Worm (Caenorhabditis elegans) whole organism, late embryonic: ENCODE data around the gene srd-19.

ENCODE experiments used
- C08G9.2 ChIP-seq: sonication (generic microtip); optimal IDR thresholded peaks from 2 replicates; lab custom pipeline; 2016; ENCODE audit warnings: mild to moderate bottlenecking, missing genetic modification characterization, moderate library complexity, missing compliant biosample characterization
- C38D4.7 ChIP-seq: fragments of 200-800 bp; sonication (Bioruptor generic); optimal IDR thresholded peaks from 2 replicates; lab custom pipeline; 2018; ENCODE audit warnings: mild to moderate bottlenecking, missing genetic modification characterization, moderate library complexity, missing compliant biosample characterization
- F13H6.1 ChIP-seq: sonication (generic microtip); optimal IDR thresholded peaks from 2 replicates; lab custom pipeline; 2016; ENCODE audit warnings: missing genetic modification characterization, missing compliant biosample characterization
- T23F11.4 ChIP-seq: fragments of 200-800 bp; sonication (Bioruptor generic); optimal IDR thresholded peaks from 2 replicates; lab custom pipeline; 2018; ENCODE audit warnings: mild to moderate bottlenecking, missing genetic modification characterization, missing compliant biosample characterization
- Y22D7AL.16 ChIP-seq: sonication (generic microtip); optimal IDR thresholded peaks from 2 replicates; lab custom pipeline; 2016; ENCODE audit warnings: missing genetic modification characterization, missing compliant biosample characterization
- ahr-1 ChIP-seq: sonication (generic microtip); optimal IDR thresholded peaks from 2 replicates; lab custom pipeline; 2016; ENCODE audit warnings: missing genetic modification characterization, missing compliant biosample characterization
- ceh-18 ChIP-seq: sonication (generic microtip); optimal IDR thresholded peaks from 2 replicates; lab custom pipeline; 2016; ENCODE audit warnings: missing genetic modification characterization, missing compliant biosample characterization
- ceh-19 ChIP-seq: fragments of 200-800 bp; sonication (Bioruptor generic); optimal IDR thresholded peaks from 2 replicates; lab custom pipeline; 2018; ENCODE audit warnings: mild to moderate bottlenecking, missing genetic modification characterization, missing compliant biosample characterization
- ceh-2 ChIP-seq: sonication (generic microtip); optimal IDR thresholded peaks from 2 replicates; lab custom pipeline; 2016; ENCODE audit warnings: missing genotype, missing genetic modification characterization, missing compliant biosample characterization
- ceh-30 ChIP-seq: fragments of 150-350 bp; optimal IDR thresholded peaks from 2 replicates; lab custom pipeline; 2014; ENCODE audit warnings: missing biosample characterization, missing genetic modification characterization
- ceh-31 ChIP-seq: sonication (generic microtip); optimal IDR thresholded peaks from 2 replicates; lab custom pipeline; 2016; ENCODE audit warnings: missing genetic modification characterization, missing compliant biosample characterization
- ceh-34 ChIP-seq: sonication (generic microtip); optimal IDR thresholded peaks from 2 replicates; lab custom pipeline; 2016; ENCODE audit warnings: mild to moderate bottlenecking, missing genetic modification characterization, missing compliant biosample characterization
- ceh-48 ChIP-seq: sonication (generic microtip); optimal IDR thresholded peaks from 2 replicates; lab custom pipeline; 2016; ENCODE audit warnings: missing genetic modification characterization, inconsistent platforms, missing compliant biosample characterization
- che-1 ChIP-seq: sonication (generic microtip); optimal IDR thresholded peaks from 2 replicates; lab custom pipeline; 2016; ENCODE audit warnings: mild to moderate bottlenecking, missing genetic modification characterization, missing compliant biosample characterization
- dve-1 ChIP-seq: sonication (generic microtip); optimal IDR thresholded peaks from 2 replicates; lab custom pipeline; 2017; ENCODE audit warnings: antibody characterized with exemption, mild to moderate bottlenecking, missing genetic modification characterization, missing compliant biosample characterization
- elt-2 ChIP-seq: sonication (generic microtip); optimal IDR thresholded peaks from 2 replicates; lab custom pipeline; 2016; ENCODE audit warnings: missing genetic modification reagents, missing genetic modification characterization, missing compliant biosample characterization
- ets-4 ChIP-seq: sonication (generic microtip); optimal IDR thresholded peaks from 2 replicates; lab custom pipeline; 2016; ENCODE audit warnings: missing genetic modification characterization, missing compliant biosample characterization
- eyg-1 ChIP-seq: sonication (generic microtip); optimal IDR thresholded peaks from 2 replicates; lab custom pipeline; 2016; ENCODE audit warnings: missing genotype, missing genetic modification characterization, missing compliant biosample characterization
- fax-1 ChIP-seq: sonication (generic microtip); optimal IDR thresholded peaks from 2 replicates; lab custom pipeline; 2016; ENCODE audit warnings: missing genotype, missing genetic modification characterization, missing compliant biosample characterization
- fkh-6 ChIP-seq: sonication (generic microtip); optimal IDR thresholded peaks from 2 replicates; lab custom pipeline; 2016; ENCODE audit warnings: missing genetic modification characterization, missing compliant biosample characterization
- hlh-13 ChIP-seq: fragments of 200-800 bp; sonication (Bioruptor generic); optimal IDR thresholded peaks from 2 replicates; lab custom pipeline; 2018; ENCODE audit warnings: mild to moderate bottlenecking, missing genetic modification characterization, missing compliant biosample characterization
- hlh-15 ChIP-seq: sonication (generic microtip); optimal IDR thresholded peaks from 2 replicates; lab custom pipeline; 2016; ENCODE audit warnings: missing genetic modification characterization, missing compliant biosample characterization
- hlh-30 ChIP-seq: sonication (generic microtip); optimal IDR thresholded peaks from 2 replicates; lab custom pipeline; 2017; ENCODE audit warnings: antibody characterized with exemption, missing genetic modification characterization, missing compliant biosample characterization; ENCODE audit not compliant: insufficient read depth
- hlh-6 ChIP-seq: sonication (generic microtip); optimal IDR thresholded peaks from 2 replicates; lab custom pipeline; 2016; ENCODE audit warnings: missing genotype, missing genetic modification characterization, missing compliant biosample characterization
- hlh-8 ChIP-seq: sonication (generic microtip); optimal IDR thresholded peaks from 2 replicates; lab custom pipeline; 2016; ENCODE audit warnings: missing genotype, missing genetic modification characterization, missing compliant biosample characterization
- madf-2 ChIP-seq: sonication (generic microtip); optimal IDR thresholded peaks from 2 replicates; lab custom pipeline; 2017; ENCODE audit warnings: missing genetic modification characterization, missing compliant biosample characterization
- mec-3 ChIP-seq: sonication (generic microtip); optimal IDR thresholded peaks from 2 replicates; lab custom pipeline; 2016; ENCODE audit warnings: borderline replicate concordance, missing genetic modification characterization, missing compliant biosample characterization
- nfya-1 ChIP-seq: sonication (generic microtip); optimal IDR thresholded peaks from 2 replicates; lab custom pipeline; 2017; ENCODE audit warnings: missing genetic modification characterization, mild to moderate bottlenecking, missing compliant biosample characterization, antibody characterized with exemption, moderate library complexity
- nhr-232 ChIP-seq: sonication (generic microtip); optimal IDR thresholded peaks from 2 replicates; lab custom pipeline; 2016; ENCODE audit warnings: missing genetic modification characterization, missing compliant biosample characterization
- npax-4 ChIP-seq: sonication (generic microtip); optimal IDR thresholded peaks from 2 replicates; lab custom pipeline; 2016; ENCODE audit warnings: missing genetic modification characterization, missing compliant biosample characterization
- pat-9 ChIP-seq: fragments of 200-800 bp; sonication (Bioruptor generic); optimal IDR thresholded peaks from 2 replicates; lab custom pipeline; 2018; ENCODE audit warnings: mild to moderate bottlenecking, missing genetic modification characterization, moderate library complexity, missing compliant biosample characterization
- pha-4 ChIP-seq: fragments of 150-350 bp; optimal IDR thresholded peaks from 2 replicates; lab custom pipeline; 2018; ENCODE audit warnings: missing biosample characterization, missing genetic modification reagents, missing genetic modification characterization
- ref-2 ChIP-seq: sonication (generic microtip); optimal IDR thresholded peaks from 2 replicates; lab custom pipeline; 2016; ENCODE audit warnings: missing genetic modification characterization, missing compliant biosample characterization
- rnt-1 ChIP-seq: sonication (generic microtip); optimal IDR thresholded peaks from 2 replicates; lab custom pipeline; 2016; ENCODE audit warnings: missing genetic modification characterization, missing compliant biosample characterization
- sdc-2 ChIP-seq: sonication (generic microtip); optimal IDR thresholded peaks from 2 replicates; lab custom pipeline; 2016; ENCODE audit warnings: missing genotype, missing genetic modification characterization, missing compliant biosample characterization
- sox-4 ChIP-seq: sonication (generic microtip); optimal IDR thresholded peaks from 2 replicates; lab custom pipeline; 2017; ENCODE audit warnings: mild to moderate bottlenecking, missing genetic modification characterization, inconsistent platforms, missing compliant biosample characterization
- syd-9 ChIP-seq: sonication (generic microtip); optimal IDR thresholded peaks from 2 replicates; lab custom pipeline; 2016; ENCODE audit warnings: mild to moderate bottlenecking, missing genetic modification characterization, moderate library complexity, missing compliant biosample characterization
- tbx-2 ChIP-seq: sonication (generic microtip); optimal IDR thresholded peaks from 2 replicates; lab custom pipeline; 2016; ENCODE audit warnings: missing genetic modification characterization, missing compliant biosample characterization
- tbx-7 ChIP-seq: sonication (generic microtip); optimal IDR thresholded peaks from 2 replicates; lab custom pipeline; 2016; ENCODE audit warnings: missing genotype, missing genetic modification characterization, missing compliant biosample characterization
- unc-42 ChIP-seq: sonication (generic microtip); optimal IDR thresholded peaks from 2 replicates; lab custom pipeline; 2016; ENCODE audit warnings: missing genotype, missing genetic modification characterization, missing compliant biosample characterization
- unc-55 ChIP-seq: sonication (generic microtip); optimal IDR thresholded peaks from 2 replicates; lab custom pipeline; 2017; ENCODE audit warnings: missing biosample characterization, missing genetic modification reagents, missing genetic modification characterization
- unc-86 ChIP-seq: sonication (generic microtip); optimal IDR thresholded peaks from 2 replicates; lab custom pipeline; 2016; ENCODE audit warnings: missing genetic modification characterization, missing compliant biosample characterization
- zip-5 ChIP-seq: sonication (generic microtip); optimal IDR thresholded peaks from 2 replicates; lab custom pipeline; 2016; ENCODE audit warnings: missing genetic modification characterization, missing compliant biosample characterization

Gene srd-19

DNA sequence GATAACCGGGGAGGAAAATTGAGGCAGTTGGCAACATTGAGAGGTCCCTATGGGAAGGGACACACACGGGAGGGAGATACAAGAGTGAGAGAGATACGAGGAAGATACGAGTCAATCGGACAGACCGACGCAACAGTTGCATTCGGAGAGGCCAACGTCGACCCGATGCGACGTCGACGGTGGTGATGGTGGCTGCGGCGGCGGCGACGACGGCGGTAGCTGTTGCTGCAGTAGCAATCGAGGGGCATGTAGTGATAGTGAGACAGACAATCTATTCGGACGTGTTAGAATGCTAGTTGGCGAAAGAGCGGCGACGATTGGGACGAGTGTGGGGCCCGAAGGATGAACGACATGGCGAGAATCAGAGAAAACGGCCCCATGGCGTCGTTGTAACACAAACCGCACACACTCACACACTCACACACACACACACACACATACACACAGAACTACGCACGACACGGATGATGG is 35.2 kb downstream of the srd-19 start:
- TF ChIP-seq nhr-232 (no peak), ceh-34 (tag; lab: Kevin White, UChicago) (peak; percentile 81), tbx-2 (tag; lab: Kevin White, UChicago) (peak; percentile 60), pat-9 (peak; percentile 75), syd-9 (tag; lab: Kevin White, UChicago) (peak; percentile 79), ahr-1 (tag; lab: Kevin White, UChicago) (no peak), mec-3 (peak; percentile 46), unc-86 (tag; lab: Kevin White, UChicago) (no peak), Y22D7AL.16 (tag; lab: Kevin White, UChicago) (peak; percentile 19), dve-1 (tag; lab: Kevin White, UChicago) (no peak), unc-42 (peak; percentile 19), F13H6.1 (tag; lab: Kevin White, UChicago) (peak; percentile 62), ceh-31 (tag; lab: Kevin White, UChicago) (peak; percentile 37), tbx-7 (no peak), hlh-6 (tag; lab: Kevin White, UChicago) (no peak), ceh-2 (tag; lab: Kevin White, UChicago) (peak; percentile 11), che-1 (peak; percentile 12), ets-4 (tag; lab: Kevin White, UChicago) (no peak), ceh-48 (tag; lab: Kevin White, UChicago) (peak; percentile 5), hlh-13 (GFP tag; lab: Kevin White, UChicago) (peak; percentile 10), sox-4 (tag; lab: Kevin White, UChicago) (peak; percentile 51), fkh-6 (tag; lab: Kevin White, UChicago) (peak; percentile 17), madf-2 (tag; lab: Kevin White, UChicago) (peak; percentile 24), sdc-2 (tag; lab: Kevin White, UChicago) (peak; percentile 50), C38D4.7 (GFP tag; lab: Kevin White, UChicago) (no peak), ceh-19 (GFP tag; lab: Kevin White, UChicago) (peak; percentile 40), ceh-18 (tag; lab: Kevin White, UChicago) (peak; percentile 91), ref-2 (tag; lab: Kevin White, UChicago) (peak; percentile 25), unc-55 (peak; percentile 30), rnt-1 (tag; lab: Kevin White, UChicago) (peak; percentile 95)
- TF ChIP-seq, all 69 proteins: peak for 22

DNA sequence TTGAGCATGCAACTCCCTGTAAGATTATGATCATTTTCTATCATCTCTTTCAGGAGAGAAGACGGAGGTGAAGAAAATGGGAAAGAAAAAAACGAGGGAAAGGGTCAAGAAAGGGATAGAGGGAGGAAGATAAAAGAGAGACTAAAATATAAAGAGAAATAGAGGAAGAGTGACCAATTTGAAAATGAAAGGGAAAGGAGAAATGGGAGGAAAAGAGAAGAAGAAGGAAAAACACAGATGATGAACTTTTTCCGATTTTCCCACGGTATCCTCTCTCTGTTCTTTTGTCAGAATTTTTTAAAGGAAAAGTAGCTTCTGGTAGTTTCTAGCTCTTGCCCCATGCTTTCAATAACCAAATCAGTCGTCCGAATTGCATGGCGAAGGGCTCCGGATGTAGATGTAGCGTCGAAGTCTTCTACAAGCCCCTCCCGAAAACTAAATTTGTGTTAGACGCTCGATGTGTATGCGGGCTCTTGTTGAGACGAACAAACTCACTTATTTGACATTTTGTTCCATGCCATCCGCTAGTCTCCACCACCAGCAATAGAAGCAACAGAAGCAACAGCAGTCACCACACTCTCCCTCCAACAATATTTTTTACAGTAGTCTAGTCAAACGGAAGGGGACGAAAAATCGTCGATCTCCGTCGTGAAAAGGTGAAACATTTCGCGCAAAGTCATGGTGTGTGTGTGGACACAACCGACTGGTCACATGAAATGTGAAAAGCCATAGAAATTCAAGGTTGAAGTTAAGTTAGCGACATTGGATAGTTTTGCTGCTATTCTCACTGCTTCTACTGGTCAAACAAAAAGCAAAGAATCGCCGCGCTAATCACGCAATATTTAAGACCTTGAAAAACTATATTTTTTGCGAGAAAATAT is 36.9 kb downstream of the srd-19 start, which contains the start of gene somi-1:
TSS of gene somi-1 (minus strand) at position 18 of the 881 bp plus-strand sequence.
- no peak for TF ChIP-seq elt-2 (tag; lab: Kevin White, UChicago)
- no peak for TF ChIP-seq ets-4 (tag; lab: Kevin White, UChicago)
- peak; percentile 98 for TF ChIP-seq unc-42
- TF ChIP-seq ceh-31 (tag; lab: Kevin White, UChicago): peak; percentile 28
- peak; percentile 6 for TF ChIP-seq tbx-2 (tag; lab: Kevin White, UChicago)
- TF ChIP-seq hlh-8 (tag; lab: Kevin White, UChicago): no peak
- TF ChIP-seq, all 69 proteins: peak for 3

DNA sequence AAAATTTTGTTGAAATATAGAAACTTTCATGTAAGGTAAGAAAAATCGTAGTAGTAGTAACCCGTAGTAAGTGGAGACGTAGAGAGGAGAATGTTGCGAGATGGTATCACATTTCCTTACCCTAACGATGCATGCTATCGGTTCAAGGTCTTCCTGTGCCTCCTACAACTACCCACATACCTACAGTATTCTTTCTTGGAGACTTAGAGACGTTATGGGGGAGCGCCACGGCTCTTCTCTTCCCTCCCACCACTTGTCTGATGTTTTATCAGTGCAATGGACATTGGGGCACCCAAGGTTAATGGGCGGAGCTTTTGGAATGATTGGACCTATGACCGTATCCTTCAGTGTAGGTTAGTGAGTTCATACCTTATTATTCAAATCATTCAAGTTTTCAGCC is 37.6 kb downstream of the srd-19 start:
- TF ChIP-seq hlh-6 (tag; lab: Kevin White, UChicago): no peak
- TF ChIP-seq nfya-1 (tag; lab: Kevin White, UChicago): peak; percentile 22

DNA sequence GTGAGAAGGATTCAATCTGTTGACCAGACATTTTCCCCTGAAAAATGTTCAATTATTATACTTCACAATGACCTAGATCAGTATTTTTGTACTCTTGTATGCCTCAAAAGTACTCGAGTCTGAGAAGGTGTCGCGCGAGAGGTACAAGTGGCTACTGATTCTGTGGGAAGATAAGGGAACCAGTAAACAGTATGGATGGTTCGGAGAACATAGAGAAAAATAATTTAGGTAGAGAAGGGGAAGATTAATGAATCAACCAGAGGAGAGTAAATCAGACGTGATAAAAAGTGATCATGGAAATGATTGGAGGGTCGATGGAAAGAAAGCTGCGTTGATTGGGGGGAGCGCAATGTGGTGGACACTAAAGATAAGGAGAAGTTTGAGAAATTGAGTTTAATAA is 39.1 kb downstream of the srd-19 start:
- TF ChIP-seq ceh-30 (tag; lab: Kevin White, UChicago): no peak
- no peak for TF ChIP-seq Y22D7AL.16 (tag; lab: Kevin White, UChicago)
- TF ChIP-seq nhr-232: no peak
- no peak for TF ChIP-seq npax-4
- no peak for TF ChIP-seq ceh-2 (tag; lab: Kevin White, UChicago)
- TF ChIP-seq T23F11.4: no peak
- TF ChIP-seq fax-1 (tag; lab: Kevin White, UChicago): no peak
- no peak for TF ChIP-seq tbx-7
- TF ChIP-seq ref-2 (tag; lab: Kevin White, UChicago): no peak
- TF ChIP-seq hlh-15 (tag; lab: Kevin White, UChicago): no peak
- TF ChIP-seq hlh-6 (tag; lab: Kevin White, UChicago): no peak
- TF ChIP-seq hlh-30 (tag; lab: Kevin White, UChicago): no peak
- TF ChIP-seq fkh-6 (tag; lab: Kevin White, UChicago): no peak
- TF ChIP-seq zip-5 (tag; lab: Kevin White, UChicago): no peak
- no peak for TF ChIP-seq pha-4 (tag; lab: Kevin White, UChicago)
- TF ChIP-seq C38D4.7 (GFP tag; lab: Kevin White, UChicago): no peak
- no peak for TF ChIP-seq hlh-8 (tag; lab: Kevin White, UChicago)
- TF ChIP-seq C08G9.2 (tag; lab: Kevin White, UChicago): no peak
- no peak for TF ChIP-seq eyg-1
